Worm (Caenorhabditis elegans) whole organism, mixed stage, embryonic: ENCODE data around the gene dhs-11.

Experiments
- M03D4.4 ChIP-seq: sonication (generic microtip); optimal IDR thresholded peaks from 2 replicates; lab custom pipeline; 2017; ENCODE audit warnings: mild to moderate bottlenecking, missing genetic modification characterization, missing compliant biosample characterization
- bed-3 ChIP-seq: fragments of 200-800 bp; sonication (Bioruptor generic); optimal IDR thresholded peaks from 3 replicates; lab custom pipeline; 2018; ENCODE audit warnings: mild to moderate bottlenecking, missing genetic modification characterization, moderate library complexity, missing compliant biosample characterization
- blmp-1 ChIP-seq: fragments of 150-350 bp; optimal IDR thresholded peaks from 2 replicates; lab custom pipeline; 2014; ENCODE audit warnings: missing biosample characterization, missing genetic modification characterization
- ceh-39 ChIP-seq: fragments of 150-350 bp; optimal IDR thresholded peaks from 2 replicates; lab custom pipeline; 2014; ENCODE audit warnings: missing biosample characterization, missing genetic modification characterization
- ceh-43 ChIP-seq: fragments of 200-800 bp; sonication (Bioruptor generic); optimal IDR thresholded peaks from 2 replicates; lab custom pipeline; 2018; ENCODE audit warnings: mild to moderate bottlenecking, missing genetic modification characterization, moderate library complexity, missing compliant biosample characterization
- ceh-83 ChIP-seq: fragments of 200-800 bp; sonication (Bioruptor generic); optimal IDR thresholded peaks from 2 replicates; lab custom pipeline; 2018; ENCODE audit warnings: mild to moderate bottlenecking, missing genetic modification characterization, missing compliant biosample characterization
- ces-1 ChIP-seq: fragments of 150-350 bp; optimal IDR thresholded peaks from 2 replicates; lab custom pipeline; 2014; ENCODE audit warnings: missing biosample characterization, missing genetic modification reagents, missing genetic modification characterization
- cnd-1 ChIP-seq: fragments of 200-800 bp; sonication (Bioruptor generic); optimal IDR thresholded peaks from 2 replicates; lab custom pipeline; 2018; ENCODE audit warnings: mild to moderate bottlenecking, missing genetic modification characterization, missing compliant biosample characterization
- drap-1 ChIP-seq: fragments of 200-800 bp; sonication (Bioruptor generic); optimal IDR thresholded peaks from 3 replicates; lab custom pipeline; 2018; ENCODE audit warnings: mild to moderate bottlenecking, missing genetic modification characterization, missing compliant biosample characterization
- elt-1 ChIP-seq: sonication (generic microtip); optimal IDR thresholded peaks from 2 replicates; lab custom pipeline; 2017; ENCODE audit warnings: missing genetic modification characterization, mild to moderate bottlenecking, missing compliant biosample characterization, antibody characterized with exemption, moderate library complexity, borderline replicate concordance; ENCODE audit not compliant: insufficient read depth
- flh-1 ChIP-seq: fragments of 200-800 bp; sonication (Bioruptor generic); optimal IDR thresholded peaks from 2 replicates; lab custom pipeline; 2018; ENCODE audit warnings: mild to moderate bottlenecking, missing genetic modification characterization, moderate library complexity, missing compliant biosample characterization
- hlh-1 ChIP-seq: fragments of 150-350 bp; optimal IDR thresholded peaks from 2 replicates; lab custom pipeline; 2014; ENCODE audit warnings: missing biosample characterization, missing genetic modification reagents, missing genetic modification characterization
- lin-13 ChIP-seq: fragments of 150-350 bp; optimal IDR thresholded peaks from 2 replicates; lab custom pipeline; 2014; ENCODE audit warnings: missing biosample characterization, missing genetic modification characterization
- lin-32 ChIP-seq: fragments of 200-800 bp; sonication (Bioruptor generic); optimal IDR thresholded peaks from 2 replicates; lab custom pipeline; 2018; ENCODE audit warnings: mild to moderate bottlenecking, missing genetic modification characterization, missing compliant biosample characterization
- lsy-2 ChIP-seq: fragments of 150-350 bp; optimal IDR thresholded peaks from 2 replicates; lab custom pipeline; 2014; ENCODE audit warnings: missing biosample characterization, missing genetic modification characterization
- mab-5 ChIP-seq: fragments of 150-350 bp; optimal IDR thresholded peaks from 2 replicates; lab custom pipeline; 2014; ENCODE audit warnings: missing biosample characterization, missing genetic modification characterization
- mep-1 ChIP-seq: fragments of 150-350 bp; optimal IDR thresholded peaks from 2 replicates; lab custom pipeline; 2017; ENCODE audit warnings: missing biosample characterization, missing genetic modification reagents, missing genetic modification characterization, inconsistent platforms
- mls-2 ChIP-seq: sonication (generic microtip); optimal IDR thresholded peaks from 2 replicates; lab custom pipeline; 2016; ENCODE audit warnings: mild to moderate bottlenecking, missing genetic modification characterization, moderate library complexity, missing compliant biosample characterization
- nhr-12 ChIP-seq: fragments of 150-350 bp; optimal IDR thresholded peaks from 2 replicates; lab custom pipeline; 2014; ENCODE audit warnings: missing biosample characterization, missing genetic modification characterization
- nhr-2 ChIP-seq: fragments of 150-350 bp; optimal IDR thresholded peaks from 2 replicates; lab custom pipeline; 2014; ENCODE audit warnings: missing biosample characterization, missing genetic modification characterization
- nhr-237 ChIP-seq: fragments of 150-350 bp; optimal IDR thresholded peaks from 2 replicates; lab custom pipeline; 2014; ENCODE audit warnings: missing biosample characterization, missing genetic modification characterization
- nhr-28 ChIP-seq: fragments of 150-350 bp; optimal IDR thresholded peaks from 2 replicates; lab custom pipeline; 2014; ENCODE audit warnings: missing biosample characterization, missing genetic modification characterization
- nhr-76 ChIP-seq: sonication (generic microtip); optimal IDR thresholded peaks from 2 replicates; lab custom pipeline; 2017; ENCODE audit warnings: missing biosample characterization, missing genetic modification characterization
- pha-4 ChIP-seq: fragments of 150-350 bp; optimal IDR thresholded peaks from 2 replicates; lab custom pipeline; 2018; ENCODE audit warnings: missing biosample characterization, missing genetic modification reagents, missing genetic modification characterization
- sem-2 ChIP-seq: fragments of 200-800 bp; sonication (Bioruptor generic); optimal IDR thresholded peaks from 2 replicates; lab custom pipeline; 2018; ENCODE audit warnings: mild to moderate bottlenecking, missing genetic modification characterization, missing compliant biosample characterization
- snpc-4 ChIP-seq: fragments of 150-350 bp; optimal IDR thresholded peaks from 2 replicates; lab custom pipeline; 2014; ENCODE audit warnings: missing biosample characterization, missing genetic modification characterization
- sptf-1 ChIP-seq: sonication (generic microtip); optimal IDR thresholded peaks from 2 replicates; lab custom pipeline; 2017; ENCODE audit warnings: mild to moderate bottlenecking, missing genetic modification characterization, moderate library complexity, missing compliant biosample characterization
- tbx-8 ChIP-seq: fragments of 200-800 bp; sonication (Bioruptor generic); optimal IDR thresholded peaks from 2 replicates; lab custom pipeline; 2018; ENCODE audit warnings: mild to moderate bottlenecking, missing genetic modification characterization, moderate library complexity, missing compliant biosample characterization
- unc-120 ChIP-seq: sonication (generic microtip); optimal IDR thresholded peaks from 2 replicates; lab custom pipeline; 2017; ENCODE audit warnings: missing genetic modification characterization, missing compliant biosample characterization; ENCODE audit not compliant: poor library complexity, severe bottlenecking
- unc-39 ChIP-seq: fragments of 150-350 bp; optimal IDR thresholded peaks from 2 replicates; lab custom pipeline; 2014; ENCODE audit warnings: missing biosample characterization, missing genetic modification characterization
- unc-62 ChIP-seq: fragments of 150-350 bp; optimal IDR thresholded peaks from 2 replicates; lab custom pipeline; 2014; ENCODE audit warnings: missing biosample characterization, missing genetic modification reagents, missing genetic modification characterization
- zip-8 ChIP-seq: fragments of 150-350 bp; optimal IDR thresholded peaks from 2 replicates; lab custom pipeline; 2014; ENCODE audit warnings: missing biosample characterization, missing genetic modification characterization
- ztf-11 ChIP-seq: fragments of 150-350 bp; optimal IDR thresholded peaks from 2 replicates; lab custom pipeline; 2014; ENCODE audit warnings: missing biosample characterization, missing genetic modification characterization

Gene dhs-11

ce11 chrIII:10638339-10639021 is 4.2 kb downstream of the dhs-11 start, which contains the start of gene Y39A1A.27:
Gene Y39A1A.27 (plus strand): TSS chrIII:10638971.
- no peak for TF ChIP-seq sptf-1
- TF ChIP-seq ces-1 = no peak
- TF ChIP-seq nhr-237 (tag; lab: Kevin White, UChicago) = no peak
- no peak for TF ChIP-seq unc-62 (GFP tag; lab: Kevin White, UChicago)
- no peak for TF ChIP-seq lin-13 (tag; lab: Kevin White, UChicago)
- TF ChIP-seq nhr-28 (tag; lab: Kevin White, UChicago) = no peak
- no peak for TF ChIP-seq snpc-4
- TF ChIP-seq bed-3 = no peak
- TF ChIP-seq, all 35 proteins: peak for 0

ce11 chrIII:10637933-10638332 is 4.7 kb downstream of the dhs-11 start:
- no peak for TF ChIP-seq sptf-1
- TF ChIP-seq cnd-1 (tag; lab: Kevin White, UChicago) = no peak
- TF ChIP-seq nhr-12 (tag; lab: Kevin White, UChicago) = no peak
- no peak for TF ChIP-seq mls-2 (tag; lab: Kevin White, UChicago)
- no peak for TF ChIP-seq lsy-2
- TF ChIP-seq ceh-39 (tag; lab: Kevin White, UChicago) = no peak
- no peak for TF ChIP-seq sem-2 (GFP tag; lab: Kevin White, UChicago)
- TF ChIP-seq ceh-43 = no peak
- TF ChIP-seq ztf-11 (tag; lab: Kevin White, UChicago) = no peak
- TF ChIP-seq pha-4 (tag; lab: Kevin White, UChicago) = no peak
- no peak for TF ChIP-seq flh-1 (GFP tag; lab: Kevin White, UChicago)
- no peak for TF ChIP-seq tbx-8 (GFP tag; lab: Kevin White, UChicago)
- TF ChIP-seq zip-8 (tag; lab: Kevin White, UChicago) = no peak
- no peak for TF ChIP-seq mep-1
- no peak for TF ChIP-seq hlh-1 (tag; lab: Kevin White, UChicago)
- no peak for TF ChIP-seq unc-120
- TF ChIP-seq unc-62 (GFP tag; lab: Kevin White, UChicago) = no peak

- TF ChIP-seq snpc-4 (no peak), tbx-8 (GFP tag; lab: Kevin White, UChicago) (no peak), unc-62 (GFP tag; lab: Kevin White, UChicago) (no peak), elt-1 (tag; lab: Kevin White, UChicago) (no peak)
Observed at ce11 chrIII:10636493-10637031, 6.1 kb downstream of the dhs-11 start.

ce11 chrIII:10634576-10634975 is 8.1 kb downstream of the dhs-11 start:
- TF ChIP-seq snpc-4 (no peak), elt-1 (tag; lab: Kevin White, UChicago) (no peak), M03D4.4 (tag; lab: Kevin White, UChicago) (no peak), pha-4 (tag; lab: Kevin White, UChicago) (no peak), hlh-1 (tag; lab: Kevin White, UChicago) (no peak)

ce11 chrIII:10634034-10634433 is 8.6 kb downstream of the dhs-11 start:
- TF ChIP-seq ceh-39 (tag; lab: Kevin White, UChicago) (no peak), lin-32 (GFP tag; lab: Kevin White, UChicago) (no peak), hlh-1 (tag; lab: Kevin White, UChicago) (peak; percentile 38), sem-2 (GFP tag; lab: Kevin White, UChicago) (no peak), nhr-28 (tag; lab: Kevin White, UChicago) (no peak), bed-3 (peak; percentile 16), nhr-2 (tag; lab: Kevin White, UChicago) (peak; percentile 77), drap-1 (GFP tag; lab: Kevin White, UChicago) (peak; percentile 52), unc-62 (GFP tag; lab: Kevin White, UChicago) (peak; percentile 16), blmp-1 (tag; lab: Kevin White, UChicago) (no peak), nhr-76 (tag; lab: Kevin White, UChicago) (no peak), mep-1 (peak; percentile 68), sptf-1 (peak; percentile 77), nhr-237 (tag; lab: Kevin White, UChicago) (peak; percentile 56), lsy-2 (peak; percentile 55), nhr-12 (tag; lab: Kevin White, UChicago) (no peak), lin-13 (tag; lab: Kevin White, UChicago) (peak; percentile 22), mab-5 (tag; lab: Kevin White, UChicago) (no peak), ceh-43 (no peak), ceh-83 (GFP tag; lab: Kevin White, UChicago) (no peak), flh-1 (GFP tag; lab: Kevin White, UChicago) (peak; percentile 50), elt-1 (tag; lab: Kevin White, UChicago) (no peak), pha-4 (tag; lab: Kevin White, UChicago) (peak; percentile 47), ces-1 (peak; percentile 69), unc-120 (peak; percentile 35), unc-39 (tag; lab: Kevin White, UChicago) (no peak), cnd-1 (tag; lab: Kevin White, UChicago) (no peak), M03D4.4 (tag; lab: Kevin White, UChicago) (peak; percentile 33)
- TF ChIP-seq, all 35 proteins: peak for 15
